Fruit fly (Drosophila melanogaster): ENCODE results near the gene beat-IV.

Gene beat-IV

dm6 chr3R:23530886-23531285, 26.3 kb upstream of the beat-IV start, which contains the start of gene CG10175:
Gene CG10175, minus strand, starts transcription at chr3R:23530986.
- TF ChIP-seq Mio (GFP tag; optimal IDR thresholded peaks at IDR 0.05) (no peak), Hr78 (GFP tag; optimal IDR thresholded peaks at IDR 0.05) (no peak), HLH106 (tag; optimal IDR thresholded peaks at IDR 0.05) (no peak), Dfd (GFP tag; optimal IDR thresholded peaks at IDR 0.05) (no peak), tai (GFP tag; optimal IDR thresholded peaks at IDR 0.05) (no peak), fru (GFP tag; optimal IDR thresholded peaks at IDR 0.05) (no peak), Myc (optimal IDR thresholded peaks at IDR 0.05) (no peak), Hnf4 (GFP tag; optimal IDR thresholded peaks at IDR 0.05) (no peak), foxo (GFP tag; optimal IDR thresholded peaks at IDR 0.05) (no peak), Jra (GFP tag; optimal IDR thresholded peaks at IDR 0.05) (no peak), pan (optimal IDR thresholded peaks at IDR 0.05) (no peak), br (GFP tag; optimal IDR thresholded peaks at IDR 0.05) (no peak), GATAd (GFP tag; optimal IDR thresholded peaks at IDR 0.05) (no peak), rgr (GFP tag; optimal IDR thresholded peaks at IDR 0.05) (no peak), sv (GFP tag; optimal IDR thresholded peaks at IDR 0.05) (no peak), CG9705 (GFP tag; optimal IDR thresholded peaks at IDR 0.05) (no peak), CrebA (GFP tag; optimal IDR thresholded peaks at IDR 0.05; ENCODE audit: borderline replicate concordance) (no peak), CG32264 (GFP tag; optimal IDR thresholded peaks at IDR 0.05) (no peak), woc (GFP tag; optimal IDR thresholded peaks at IDR 0.05) (no peak), Dif (GFP tag; optimal IDR thresholded peaks at IDR 0.05; ENCODE audit: partially characterized antibody) (no peak)

dm6 chr3R:23534609-23535008, 22.6 kb upstream of the beat-IV start, which contains the start of gene Ugt303B3:
Gene Ugt303B3, minus strand, starts transcription at chr3R:23534767.
- no peak for TF ChIP-seq Dif (GFP tag; optimal IDR thresholded peaks at IDR 0.05; ENCODE audit: partially characterized antibody)
- no peak for TF ChIP-seq CG9705 (GFP tag; optimal IDR thresholded peaks at IDR 0.05)
- no peak for TF ChIP-seq psq (GFP tag; optimal IDR thresholded peaks at IDR 0.05)
- no peak for TF ChIP-seq usp (GFP tag; optimal IDR thresholded peaks at IDR 0.05)
- TF ChIP-seq sv (GFP tag; optimal IDR thresholded peaks at IDR 0.05): no peak
- no peak for TF ChIP-seq CG32264 (GFP tag; optimal IDR thresholded peaks at IDR 0.05)
- no peak for TF ChIP-seq Hnf4 (GFP tag; optimal IDR thresholded peaks at IDR 0.05)
- TF ChIP-seq rgr (GFP tag; optimal IDR thresholded peaks at IDR 0.05): no peak
- no peak for TF ChIP-seq fru (GFP tag; optimal IDR thresholded peaks at IDR 0.05)
- TF ChIP-seq tai (GFP tag; optimal IDR thresholded peaks at IDR 0.05): no peak
- TF ChIP-seq dsf (GFP tag; optimal IDR thresholded peaks at IDR 0.05; ENCODE audit: borderline replicate concordance): no peak
- TF ChIP-seq CrebA (GFP tag; optimal IDR thresholded peaks at IDR 0.05; ENCODE audit: borderline replicate concordance): no peak
- no peak for TF ChIP-seq dl (GFP tag; optimal IDR thresholded peaks at IDR 0.05; ENCODE audit: insufficient read depth in 1 of 2, partially characterized antibody in 2 of 2)
- no peak for TF ChIP-seq Myc (optimal IDR thresholded peaks at IDR 0.05)
- no peak for TF ChIP-seq Jra (GFP tag; optimal IDR thresholded peaks at IDR 0.05)
- no peak for TF ChIP-seq br (GFP tag; optimal IDR thresholded peaks at IDR 0.05)
- no peak for TF ChIP-seq Dfd (GFP tag; optimal IDR thresholded peaks at IDR 0.05)
- TF ChIP-seq N (GFP tag; optimal IDR thresholded peaks at IDR 0.05): no peak
- no peak for TF ChIP-seq OdsH (GFP tag; optimal IDR thresholded peaks at IDR 0.05)

DNA sequence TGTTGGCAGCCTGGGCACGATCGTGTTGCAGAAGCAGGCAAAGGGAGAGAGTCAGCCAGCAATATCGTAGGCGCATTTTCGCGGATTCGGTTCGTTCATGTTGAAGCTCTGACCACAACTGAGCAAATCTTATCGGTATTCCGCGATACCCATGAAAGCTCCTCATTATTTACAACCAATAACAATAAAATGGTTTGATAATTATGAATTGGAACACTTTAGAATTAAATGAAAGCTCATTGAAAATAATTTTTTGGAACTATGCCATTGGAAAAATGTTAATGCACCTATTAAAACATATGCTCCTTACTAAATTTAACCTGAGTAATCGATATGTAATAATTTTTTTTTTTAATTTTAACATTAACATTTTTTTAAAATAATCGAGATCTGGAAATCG, 20.6 kb upstream of the beat-IV start, which contains the start of gene Ugt303B1:
TSS of gene Ugt303B1 (minus strand) at position 101 of the 400 bp plus-strand sequence.
- no peak for TF ChIP-seq Hr78 (GFP tag; optimal IDR thresholded peaks at IDR 0.05)
- no peak for TF ChIP-seq OdsH (GFP tag; optimal IDR thresholded peaks at IDR 0.05)
- TF ChIP-seq sage (GFP tag; optimal IDR thresholded peaks at IDR 0.05): no peak
- no peak for TF ChIP-seq sv (GFP tag; optimal IDR thresholded peaks at IDR 0.05)
- TF ChIP-seq ey (GFP tag; optimal IDR thresholded peaks at IDR 0.05): no peak
- TF ChIP-seq dl (GFP tag; optimal IDR thresholded peaks at IDR 0.05; ENCODE audit: insufficient read depth in 1 of 2, partially characterized antibody in 2 of 2): no peak

DNA sequence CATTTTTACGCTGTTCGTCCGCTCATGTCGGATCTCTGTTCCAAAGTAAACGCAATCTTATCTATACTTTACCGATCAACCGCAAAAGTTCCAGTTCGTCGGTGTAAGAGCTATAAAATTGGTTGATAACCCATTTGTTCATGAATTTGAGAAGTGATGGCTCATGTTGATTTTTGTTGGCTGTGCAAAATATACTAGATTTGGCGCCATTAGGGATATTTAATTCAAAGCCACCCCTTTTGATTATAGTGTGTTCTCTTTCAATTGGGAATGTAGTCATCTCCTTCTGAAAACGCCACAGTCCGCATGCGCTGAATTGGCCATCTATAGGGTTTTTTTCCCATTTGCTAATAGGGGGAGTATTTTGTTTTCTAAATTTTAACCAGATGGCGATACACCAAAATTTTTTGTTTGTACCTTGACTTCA, 18.5 kb upstream of the beat-IV start, which contains the start of gene Ugt303B2:
TSS of gene Ugt303B2 (minus strand) at position 190 of the 427 bp plus-strand sequence.
- TF ChIP-seq CG32264 (GFP tag; optimal IDR thresholded peaks at IDR 0.05) (no peak), Vsx2 (GFP tag; optimal IDR thresholded peaks at IDR 0.05; ENCODE audit: partially characterized antibody) (peak; percentile 9), HLH106 (tag; optimal IDR thresholded peaks at IDR 0.05) (no peak), fru (GFP tag; optimal IDR thresholded peaks at IDR 0.05) (peak; percentile 47), Myc (optimal IDR thresholded peaks at IDR 0.05) (no peak)

DNA sequence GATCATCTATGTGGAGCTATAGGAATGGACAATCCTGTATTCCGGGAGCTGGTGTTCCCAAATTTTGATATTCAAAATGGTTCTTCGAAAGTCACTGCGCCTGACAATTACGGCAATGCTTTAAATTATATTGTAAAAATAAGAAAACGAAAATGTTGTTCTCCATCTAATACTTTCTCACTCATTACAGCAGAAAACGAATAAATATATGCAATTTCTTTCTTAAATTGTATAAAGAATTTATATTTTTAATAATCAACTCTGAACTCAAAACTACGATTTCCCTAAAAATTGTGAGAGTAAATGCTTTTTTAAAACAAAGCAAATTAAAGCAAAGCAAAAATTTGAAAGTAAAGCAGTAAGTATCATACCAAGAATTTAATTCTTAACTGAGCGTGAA, 369 bp upstream of the beat-IV start, which contains the start of gene CG10164:
TSS of gene CG10164 (minus strand) at position 101 of the 400 bp plus-strand sequence.
- no peak for TF ChIP-seq woc (GFP tag; optimal IDR thresholded peaks at IDR 0.05)
- TF ChIP-seq N (GFP tag; optimal IDR thresholded peaks at IDR 0.05): no peak
- no peak for TF ChIP-seq fru (GFP tag; optimal IDR thresholded peaks at IDR 0.05)
- no peak for TF ChIP-seq CG9705 (GFP tag; optimal IDR thresholded peaks at IDR 0.05)
- TF ChIP-seq OdsH (GFP tag; optimal IDR thresholded peaks at IDR 0.05): no peak
- TF ChIP-seq lola (GFP tag; optimal IDR thresholded peaks at IDR 0.05): no peak
- no peak for TF ChIP-seq Mio (GFP tag; optimal IDR thresholded peaks at IDR 0.05)
- no peak for TF ChIP-seq Sp1 (GFP tag; optimal IDR thresholded peaks at IDR 0.05)
- no peak for TF ChIP-seq br (GFP tag; optimal IDR thresholded peaks at IDR 0.05)
- TF ChIP-seq Vsx2 (GFP tag; optimal IDR thresholded peaks at IDR 0.05; ENCODE audit: partially characterized antibody): no peak
- TF ChIP-seq brk (GFP tag; optimal IDR thresholded peaks at IDR 0.05): no peak
- no peak for TF ChIP-seq Jra (GFP tag; optimal IDR thresholded peaks at IDR 0.05)
- TF ChIP-seq Rel (GFP tag; optimal IDR thresholded peaks at IDR 0.05): no peak
- TF ChIP-seq Rel (tag; optimal IDR thresholded peaks at IDR 0.05): no peak
- TF ChIP-seq rgr (GFP tag; optimal IDR thresholded peaks at IDR 0.05): no peak
- TF ChIP-seq jim (GFP tag; optimal IDR thresholded peaks at IDR 0.05): no peak
